Fruit fly (Drosophila melanogaster): Measurements from ENCODE around the gene CG9547.

CG9547 gene

dm6 chr2L:6471978-6472776 lies 22.2 kb downstream of the CG9547 start (continued):
- TF ChIP-seq CG32772 (GFP tag; IDR thresholded peaks at IDR 0.05) (no peak), CG9215 (GFP tag; IDR thresholded peaks at IDR 0.05) (no peak), CG10147 (GFP tag; optimal IDR thresholded peaks at IDR 0.05) (peak; percentile 34), HHEX (GFP tag; optimal IDR thresholded peaks at IDR 0.05) (no peak), Spps (tag; optimal IDR thresholded peaks at IDR 0.05) (no peak), CG7556 (GFP tag; optimal IDR thresholded peaks at IDR 0.05) (peak; percentile 8), toy (GFP tag; IDR thresholded peaks at IDR 0.05) (no peak), CG11398 (GFP tag; optimal IDR thresholded peaks at IDR 0.05) (no peak), esg (GFP tag; conservative IDR thresholded peaks at IDR 0.05) (0 out of 2 replicates have a peak, but pooled peaks have one; percentile 27), vvl (GFP tag; IDR thresholded peaks at IDR 0.05) (peak; percentile 22; the same call in 1 of the 2 replicates), NK7.1 (GFP tag; optimal IDR thresholded peaks at IDR 0.05) (no peak), HLH3B (GFP tag; IDR thresholded peaks at IDR 0.05) (no peak), CG12391 (tag; optimal IDR thresholded peaks at IDR 0.05) (peak; percentile 6), caup (GFP tag; optimal IDR thresholded peaks at IDR 0.05; ENCODE audit: severe bottlenecking) (no peak), Hr78 (GFP tag; optimal IDR thresholded peaks at IDR 0.05) (no peak), chinmo (GFP tag; IDR thresholded peaks at IDR 0.05; ENCODE audit: partially characterized antibody) (peak; percentile 78; the same call in 2 of the 4 replicates), Mrtf (GFP tag; IDR thresholded peaks at IDR 0.05) (0 out of 3 replicates have a peak, but pooled peaks have one; percentile 34), CG30431 (GFP tag; optimal IDR thresholded peaks at IDR 0.05) (no peak), CG14014 (GFP tag; IDR thresholded peaks at IDR 0.05) (peak; percentile 22; the same call in 1 of the 2 replicates), CG8478 (optimal IDR thresholded peaks at IDR 0.05) (no peak), trh (GFP tag; optimal IDR thresholded peaks at IDR 0.05) (no peak), CG18262 (tag; optimal IDR thresholded peaks at IDR 0.05) (peak; percentile 10), H2.0 (GFP tag; IDR thresholded peaks at IDR 0.05) (no peak), fd96Cb (tag; optimal IDR thresholded peaks at IDR 0.05) (no peak), BtbVII (GFP tag; optimal IDR thresholded peaks at IDR 0.05) (no peak), chm (GFP tag; IDR thresholded peaks at IDR 0.05) (no peak), CG10654 (GFP tag; optimal IDR thresholded peaks at IDR 0.05) (no peak), CG8765 (GFP tag; IDR thresholded peaks at IDR 0.05) (no peak), CG6175 (GFP tag; IDR thresholded peaks at IDR 0.05) (0 out of 3 replicates have a peak, but pooled peaks have one; percentile 21), ranshi (GFP tag; IDR thresholded peaks at IDR 0.05) (no peak), lov (optimal IDR thresholded peaks at IDR 0.05) (no peak), lov (GFP tag; IDR thresholded peaks at IDR 0.05) (0 out of 3 replicates have a peak, but pooled peaks have one; percentile 24), hb (GFP tag; IDR thresholded peaks at IDR 0.05; ENCODE audit: partially characterized antibody) (no peak), CG14965 (GFP tag; optimal IDR thresholded peaks at IDR 0.05; ENCODE audit: borderline replicate concordance) (no peak), CG13894 (tag; optimal IDR thresholded peaks at IDR 0.05) (no peak), peb (GFP tag; IDR thresholded peaks at IDR 0.05) (no peak), CG9437 (GFP tag; optimal IDR thresholded peaks at IDR 0.05) (no peak), CG15601 (tag; optimal IDR thresholded peaks at IDR 0.05) (no peak), Ada2b (GFP tag; IDR thresholded peaks at IDR 0.05) (no peak), Fer1 (GFP tag; optimal IDR thresholded peaks at IDR 0.05) (no peak), CG10565 (GFP tag; optimal IDR thresholded peaks at IDR 0.05) (no peak), CG8290 (GFP tag; optimal IDR thresholded peaks at IDR 0.05) (no peak), CG8290 (tag; optimal IDR thresholded peaks at IDR 0.05) (no peak), vfl (GFP tag; optimal IDR thresholded peaks at IDR 0.05) (no peak), NFAT (GFP tag; IDR thresholded peaks at IDR 0.05) (0 out of 2 replicates have a peak, but pooled peaks have one; percentile 33), sens (GFP tag) (no peak), CG9876 (GFP tag; optimal IDR thresholded peaks at IDR 0.05) (no peak), gt (GFP tag; IDR thresholded peaks at IDR 0.05) (no peak), Meics (GFP tag; optimal IDR thresholded peaks at IDR 0.05) (peak; percentile 50), kah (GFP tag; optimal IDR thresholded peaks at IDR 0.05) (no peak), sima (GFP tag; optimal IDR thresholded peaks at IDR 0.05) (no peak)

Measured in whole organism, embryonic.